Fruit fly (Drosophila melanogaster) whole organism, embryonic: Measurements from ENCODE around the gene CG3277.

ENCODE experiments used
- CG10565 ChIP-seq: fragments of 200-800 bp; sonication (Bioruptor generic); optimal IDR thresholded peaks from 3 replicates; lab custom pipeline; 2016; ENCODE audit warnings: missing biosample characterization, mild to moderate bottlenecking, missing genetic modification characterization
- CG11093 ChIP-seq: fragments of 200-800 bp; sonication (Bioruptor generic); IDR thresholded peaks from 3 replicates; pipeline ENCODE4 v1.3.6; 2022; ENCODE audit warnings: missing biosample characterization, missing genetic modification characterization
- CG11398 ChIP-seq: fragments of 200-800 bp; sonication (Bioruptor generic); optimal IDR thresholded peaks from 2 replicates; lab custom pipeline; 2016; ENCODE audit warnings: missing biosample characterization, missing genetic modification characterization
- CG12769 ChIP-seq: fragments of 200-800 bp; sonication (Bioruptor generic); optimal IDR thresholded peaks from 2 replicates; lab custom pipeline; 2019; ENCODE audit warnings: missing biosample characterization, mild to moderate bottlenecking, missing genetic modification characterization, moderate library complexity
- CG15011 ChIP-seq: fragments of 200-800 bp; sonication (Bioruptor generic); optimal IDR thresholded peaks from 3 replicates; lab custom pipeline; 2018; ENCODE audit warnings: missing biosample characterization, mild to moderate bottlenecking, missing genetic modification characterization
- CG18599 ChIP-seq: fragments of 200-800 bp; sonication (Bioruptor generic); optimal IDR thresholded peaks from 3 replicates; lab custom pipeline; 2017; ENCODE audit warnings: missing biosample characterization, missing genetic modification characterization, mild to moderate bottlenecking, moderate library complexity, missing genetic modification reagents
- CG2712 ChIP-seq: fragments of 200-800 bp; optimal IDR thresholded peaks from 3 replicates; lab custom pipeline; 2019; ENCODE audit warnings: missing biosample characterization, mild to moderate bottlenecking, missing genetic modification characterization, moderate library complexity
- CG2889 ChIP-seq: fragments of 200-800 bp; sonication (Bioruptor generic); IDR thresholded peaks from 3 replicates; pipeline ENCODE4 v1.3.6; 2022; ENCODE audit warnings: missing biosample characterization, missing genetic modification characterization
- CG3281 ChIP-seq: fragments of 200-800 bp; sonication (Bioruptor generic); optimal IDR thresholded peaks from 3 replicates; lab custom pipeline; 2017; ENCODE audit warnings: missing biosample characterization, mild to moderate bottlenecking, missing genetic modification characterization
- CG34376 ChIP-seq: fragments of 200-800 bp; sonication (Bioruptor generic); optimal IDR thresholded peaks from 2 replicates; lab custom pipeline; 2018; ENCODE audit warnings: missing biosample characterization, mild to moderate bottlenecking, missing genetic modification characterization
- CG9215 ChIP-seq: fragments of 200-800 bp; sonication (Bioruptor generic); IDR thresholded peaks from 2 replicates; pipeline ENCODE4 v1.3.6; 2022; ENCODE audit warnings: missing biosample characterization, missing genetic modification characterization
- CTCF ChIP-seq: fragments of 200-800 bp; sonication (Bioruptor generic); optimal IDR thresholded peaks from 2 replicates; lab custom pipeline; 2017; ENCODE audit warnings: missing biosample characterization, mild to moderate bottlenecking, missing genetic modification characterization, moderate library complexity
- HHEX ChIP-seq: fragments of 200-800 bp; sonication (Bioruptor generic); optimal IDR thresholded peaks from 3 replicates; lab custom pipeline; 2017; ENCODE audit warnings: missing biosample characterization, mild to moderate bottlenecking, missing genetic modification characterization, missing genetic modification reagents
- Hr78 ChIP-seq, 2 experiments: fragments of 200-800 bp in 1 of 2; fragments of >200 bp in 1 of 2; sonication (Bioruptor generic) in 1 of 2; optimal IDR thresholded peaks; 2 replicates each; lab custom pipeline; 2017 to 2019; ENCODE audit warnings: missing biosample characterization in 2 of 2, missing genetic modification characterization in 2 of 2, mild to moderate bottlenecking in 1 of 2, moderate library complexity in 1 of 2
- Med ChIP-seq: fragments of 200-800 bp; sonication (Bioruptor generic); peaks from one replicate; lab custom pipeline; 2016; ENCODE audit warnings: missing biosample characterization, missing genetic modification characterization, mild to moderate bottlenecking, inconsistent platforms, moderate library complexity
- Nf-YB ChIP-seq: fragments of 200-800 bp; sonication (Bioruptor generic); optimal IDR thresholded peaks from 3 replicates; lab custom pipeline; 2019; ENCODE audit warnings: missing biosample characterization, mild to moderate bottlenecking, missing genetic modification characterization, moderate library complexity
- Opbp ChIP-seq: fragments of 200-800 bp; sonication (Bioruptor generic); IDR thresholded peaks from 3 replicates; pipeline ENCODE4 v1.3.6; 2022; ENCODE audit warnings: missing biosample characterization, missing genetic modification characterization; ENCODE audit not compliant: partially characterized antibody
- Pdp1 ChIP-seq, 2 experiments: fragments of 200-800 bp; sonication (Bioruptor generic); optimal IDR thresholded peaks; 3 replicates each; lab custom pipeline; 2016; ENCODE audit warnings: missing biosample characterization in 2 of 2, missing genetic modification characterization in 2 of 2, mild to moderate bottlenecking in 1 of 2, moderate library complexity in 1 of 2
- Sry-β ChIP-seq: fragments of 200-800 bp; sonication (Bioruptor generic); optimal IDR thresholded peaks from 2 replicates; lab custom pipeline; 2018; ENCODE audit warnings: missing biosample characterization, mild to moderate bottlenecking, missing genetic modification characterization, moderate library complexity
- Taf1 ChIP-seq: fragments of 200-800 bp; sonication (Bioruptor generic); IDR thresholded peaks from 2 replicates; pipeline ENCODE4 v1.3.6; 2022; ENCODE audit warnings: missing biosample characterization, missing genetic modification characterization
- Xrp1 ChIP-seq: fragments of 200-800 bp; sonication (Bioruptor generic); IDR thresholded peaks from 2 replicates; pipeline ENCODE4 v1.3.6; 2022; ENCODE audit warnings: missing biosample characterization, missing genetic modification characterization
- cad ChIP-seq: fragments of >200 bp; optimal IDR thresholded peaks from 2 replicates; lab custom pipeline; 2017; ENCODE audit warnings: missing biosample characterization, missing genetic modification characterization
- chinmo ChIP-seq: fragments of 200-800 bp; sonication (Bioruptor generic); IDR thresholded peaks from 4 replicates; pipeline ENCODE4 v1.3.6; 2022; ENCODE audit warnings: missing biosample characterization, missing genetic modification characterization; ENCODE audit not compliant: partially characterized antibody
- ci ChIP-seq: fragments of 200-800 bp; sonication (Bioruptor generic); IDR thresholded peaks from 3 replicates; pipeline ENCODE4 v1.3.6; 2022; ENCODE audit warnings: missing biosample characterization, missing genetic modification characterization
- cwo ChIP-seq: fragments of 200-800 bp; sonication (Bioruptor generic); optimal IDR thresholded peaks from 3 replicates; lab custom pipeline; 2017; ENCODE audit warnings: missing biosample characterization, missing genetic modification characterization, mild to moderate bottlenecking, moderate library complexity, missing genetic modification reagents
- dmrt11E ChIP-seq: fragments of 200-800 bp; sonication (Bioruptor generic); optimal IDR thresholded peaks from 3 replicates; lab custom pipeline; 2018; ENCODE audit warnings: missing biosample characterization, mild to moderate bottlenecking, missing genetic modification characterization, moderate library complexity
- exex ChIP-seq: fragments of 200-800 bp; sonication (Bioruptor generic); optimal IDR thresholded peaks from 4 replicates; lab custom pipeline; 2018; ENCODE audit warnings: missing biosample characterization, mild to moderate bottlenecking, missing genetic modification characterization, moderate library complexity
- grn ChIP-seq: fragments of 200-800 bp; sonication (Bioruptor generic); optimal IDR thresholded peaks from 3 replicates; lab custom pipeline; 2017; ENCODE audit warnings: missing biosample characterization, missing genetic modification characterization
- lab ChIP-seq: fragments of 200-800 bp; sonication (Bioruptor generic); optimal IDR thresholded peaks from 3 replicates; lab custom pipeline; 2017; ENCODE audit warnings: missing biosample characterization, missing genetic modification characterization, mild to moderate bottlenecking, moderate library complexity, missing genetic modification reagents
- mirr ChIP-seq: fragments of 200-800 bp; sonication (Bioruptor generic); optimal IDR thresholded peaks from 3 replicates; lab custom pipeline; 2018; ENCODE audit warnings: missing biosample characterization, mild to moderate bottlenecking, missing genetic modification characterization
- salm ChIP-seq: fragments of 200-800 bp; sonication (Bioruptor generic); optimal IDR thresholded peaks from 2 replicates; lab custom pipeline; 2018; ENCODE audit warnings: missing biosample characterization, mild to moderate bottlenecking, missing genetic modification characterization
- scrt ChIP-seq: fragments of 200-800 bp; sonication (Bioruptor generic); optimal IDR thresholded peaks from 2 replicates; lab custom pipeline; 2018; ENCODE audit warnings: missing biosample characterization, mild to moderate bottlenecking, missing genetic modification characterization, moderate library complexity
- sd ChIP-seq: fragments of 200-800 bp; sonication (Bioruptor generic); optimal IDR thresholded peaks from 3 replicates; lab custom pipeline; 2018; ENCODE audit warnings: missing biosample characterization, mild to moderate bottlenecking, missing genetic modification characterization, moderate library complexity
- slbo ChIP-seq: fragments of 200-800 bp; sonication (Bioruptor generic); IDR thresholded peaks from 2 replicates; pipeline ENCODE4 v1.3.6; 2022; ENCODE audit warnings: missing biosample characterization, missing genetic modification characterization
- slou ChIP-seq: fragments of 200-800 bp; sonication (Bioruptor generic); optimal IDR thresholded peaks from 3 replicates; lab custom pipeline; 2016; ENCODE audit warnings: missing biosample characterization, missing genetic modification characterization
- ssp ChIP-seq: fragments of 200-800 bp; sonication (Bioruptor generic); IDR thresholded peaks from 2 replicates; pipeline ENCODE4 v1.3.6; 2022; ENCODE audit warnings: missing biosample characterization, missing genetic modification characterization
- sug ChIP-seq: fragments of 200-800 bp; optimal IDR thresholded peaks from 2 replicates; lab custom pipeline; 2019; ENCODE audit warnings: missing biosample characterization, mild to moderate bottlenecking, missing genetic modification characterization, moderate library complexity
- toy ChIP-seq: fragments of 200-800 bp; sonication (Bioruptor generic); IDR thresholded peaks from 2 replicates; pipeline ENCODE4 v1.3.6; 2022; ENCODE audit warnings: missing biosample characterization, missing genetic modification characterization
- wor ChIP-seq: fragments of 200-800 bp; sonication (Bioruptor generic); IDR thresholded peaks from 2 replicates; pipeline ENCODE4 v1.3.6; 2022; ENCODE audit warnings: missing biosample characterization, missing genetic modification characterization

Gene CG3277

dm6 chr2L:3298065-3298469, 5.8 kb upstream of the CG3277 start (continued):
- TF ChIP-seq toy (GFP tag; lab: Robert Waterston, UW) (no peak), Opbp (no peak), sd (tag; lab: Kevin White, UChicago) (peak; percentile 64), sug (peak; percentile 92), CTCF (GFP tag; lab: Kevin White, UChicago) (no peak), CG34376 (GFP tag; lab: Kevin White, UChicago) (peak; percentile 79), CG18599 (peak; percentile 0), chinmo (GFP tag; lab: Robert Waterston, UW) (0 out of 4 replicates have a peak, but pooled peaks have one; percentile 58), Taf1 (GFP tag; lab: Robert Waterston, UW) (no peak), mirr (GFP tag; lab: Kevin White, UChicago) (peak; percentile 86), CG10565 (GFP tag; lab: Kevin White, UChicago) (no peak), grn (GFP tag; lab: Kevin White, UChicago) (peak; percentile 82), CG3281 (GFP tag; lab: Kevin White, UChicago) (no peak), Med (peak; percentile 49), Hr78 (GFP tag; optimal IDR thresholded peaks at IDR 0.05; lab: Kevin White, UChicago) (peak in 1 of 2 experiments; percentile 51), dmrt11E (tag; lab: Kevin White, UChicago) (no peak), wor (GFP tag; lab: Robert Waterston, UW) (no peak)

dm6 chr2L:3299142-3299541, 4.8 kb upstream of the CG3277 start:
- TF ChIP-seq scrt (no peak), wor (GFP tag; lab: Robert Waterston, UW) (no peak), CG2712 (no peak), cwo (GFP tag; lab: Kevin White, UChicago) (peak; percentile 10), cad (GFP tag; lab: Kevin White, UChicago) (no peak), mirr (GFP tag; lab: Kevin White, UChicago) (peak; percentile 81), salm (tag; lab: Kevin White, UChicago) (peak; percentile 27), CG9215 (no peak), Pdp1 (GFP tag; optimal IDR thresholded peaks at IDR 0.05; lab: Kevin White, UChicago) (peak in 1 of 2 experiments; percentile 15), Sry-β (no peak), Nf-YB (no peak), slou (GFP tag; lab: Kevin White, UChicago) (no peak), exex (tag; lab: Kevin White, UChicago) (peak; percentile 75), CG11093 (GFP tag; lab: Robert Waterston, UW) (no peak), lab (GFP tag; lab: Kevin White, UChicago) (peak; percentile 5), ssp (no peak), ci (GFP tag; lab: Robert Waterston, UW) (0 out of 3 replicates have a peak, but pooled peaks have one; percentile 19), Xrp1 (GFP tag; lab: Robert Waterston, UW) (no peak), CG2889 (GFP tag; lab: Robert Waterston, UW) (no peak), HHEX (GFP tag; lab: Kevin White, UChicago) (no peak), CG15011 (GFP tag; lab: Kevin White, UChicago) (no peak), CG11398 (GFP tag; lab: Kevin White, UChicago) (no peak), sug (peak; percentile 11), CG12769 (tag; lab: Kevin White, UChicago) (peak; percentile 14), slbo (GFP tag; lab: Robert Waterston, UW) (no peak)
- TF ChIP-seq, all 482 proteins: peak for 9
